Fruit fly (Drosophila melanogaster) whole organism, embryonic: ENCODE measurements around the gene Col4a1.

Source experiments
- Ada2b ChIP-seq: fragments of 200-800 bp; sonication (Bioruptor generic); IDR thresholded peaks from 2 replicates; pipeline ENCODE4 v1.3.6; 2022; ENCODE audit warnings: missing biosample characterization, missing genetic modification characterization
- Antp ChIP-seq: fragments of 200-800 bp; sonication (Bioruptor generic); optimal IDR thresholded peaks from 3 replicates; lab custom pipeline; 2016; ENCODE audit warnings: missing biosample characterization, missing genetic modification characterization
- Atf-2 ChIP-seq: fragments of 200-800 bp; sonication (Bioruptor generic); optimal IDR thresholded peaks from 2 replicates; lab custom pipeline; 2016; ENCODE audit warnings: missing biosample characterization, missing genetic modification characterization
- Atf3 ChIP-seq: fragments of 200-800 bp; sonication (Bioruptor generic); optimal IDR thresholded peaks from 3 replicates; lab custom pipeline; 2016; ENCODE audit warnings: missing biosample characterization, missing genetic modification characterization
- CG10321 ChIP-seq: fragments of 200-800 bp; sonication (Bioruptor generic); IDR thresholded peaks from 2 replicates; pipeline ENCODE4 v1.3.6; 2022; ENCODE audit warnings: missing biosample characterization, missing genetic modification characterization
- CG10979 ChIP-seq: fragments of 200-800 bp; sonication (Bioruptor generic); optimal IDR thresholded peaks from 2 replicates; lab custom pipeline; 2018; ENCODE audit warnings: missing biosample characterization, mild to moderate bottlenecking, missing genetic modification characterization, moderate library complexity
- CG12104 ChIP-seq: fragments of 200-800 bp; sonication (Bioruptor generic); optimal IDR thresholded peaks from 3 replicates; lab custom pipeline; 2016; ENCODE audit warnings: missing biosample characterization, missing genetic modification characterization
- CG12155 ChIP-seq: fragments of 200-800 bp; sonication (Bioruptor generic); optimal IDR thresholded peaks from 3 replicates; lab custom pipeline; 2016; ENCODE audit warnings: missing biosample characterization, missing genetic modification characterization
- CG12769 ChIP-seq: fragments of 200-800 bp; sonication (Bioruptor generic); optimal IDR thresholded peaks from 2 replicates; lab custom pipeline; 2019; ENCODE audit warnings: missing biosample characterization, mild to moderate bottlenecking, missing genetic modification characterization, moderate library complexity
- CG13123 ChIP-seq: fragments of 200-800 bp; sonication (Bioruptor generic); optimal IDR thresholded peaks from 2 replicates; lab custom pipeline; 2016; ENCODE audit warnings: missing biosample characterization, missing genetic modification characterization
- CG14014 ChIP-seq: fragments of 200-800 bp; sonication (Bioruptor generic); IDR thresholded peaks from 2 replicates; pipeline ENCODE4 v1.3.6; 2022; ENCODE audit warnings: missing biosample characterization, missing genetic modification characterization
- CG15011 ChIP-seq: fragments of 200-800 bp; sonication (Bioruptor generic); optimal IDR thresholded peaks from 3 replicates; lab custom pipeline; 2018; ENCODE audit warnings: missing biosample characterization, mild to moderate bottlenecking, missing genetic modification characterization
- CG15514 ChIP-seq: fragments of 200-800 bp; sonication (Bioruptor generic); optimal IDR thresholded peaks from 3 replicates; lab custom pipeline; 2017; ENCODE audit warnings: missing biosample characterization, missing genetic modification characterization, mild to moderate bottlenecking, moderate library complexity, missing genetic modification reagents
- CG1647 ChIP-seq: fragments of 200-800 bp; sonication (Bioruptor generic); optimal IDR thresholded peaks from 3 replicates; lab custom pipeline; 2016; ENCODE audit warnings: missing biosample characterization, missing genetic modification characterization
- CG16815 ChIP-seq: fragments of 200-800 bp; sonication (Bioruptor generic); optimal IDR thresholded peaks from 3 replicates; lab custom pipeline; 2017; ENCODE audit warnings: missing biosample characterization, mild to moderate bottlenecking, missing genetic modification characterization
- CG17186 ChIP-seq: fragments of 200-800 bp; sonication (Bioruptor generic); optimal IDR thresholded peaks from 3 replicates; lab custom pipeline; 2017; ENCODE audit warnings: missing biosample characterization, missing genetic modification reagents, missing genetic modification characterization
- CG18764 ChIP-seq: fragments of 200-800 bp; sonication (Bioruptor generic); optimal IDR thresholded peaks from 3 replicates; lab custom pipeline; 2016; ENCODE audit warnings: missing biosample characterization, missing genetic modification characterization
- CG2120 ChIP-seq: fragments of 200-800 bp; sonication (Bioruptor generic); optimal IDR thresholded peaks from 3 replicates; lab custom pipeline; 2016; ENCODE audit warnings: missing biosample characterization, missing genetic modification characterization
- CG32772 ChIP-seq: fragments of 200-800 bp; sonication (Bioruptor generic); IDR thresholded peaks from 2 replicates; pipeline ENCODE4 v1.3.6; 2022; ENCODE audit warnings: missing biosample characterization, missing genetic modification characterization
- CG4282 ChIP-seq: fragments of 200-800 bp; sonication (Bioruptor generic); optimal IDR thresholded peaks from 2 replicates; lab custom pipeline; 2016; ENCODE audit warnings: missing biosample characterization, missing genetic modification characterization
- CG5245 ChIP-seq: fragments of 200-800 bp; sonication (Bioruptor generic); optimal IDR thresholded peaks from 3 replicates; lab custom pipeline; 2016; ENCODE audit warnings: missing biosample characterization, missing genetic modification characterization
- CG6175 ChIP-seq: fragments of 200-800 bp; sonication (Bioruptor generic); IDR thresholded peaks from 3 replicates; pipeline ENCODE4 v1.3.6; 2022; ENCODE audit warnings: missing biosample characterization, missing genetic modification characterization
- CG8359 ChIP-seq: fragments of 200-800 bp; sonication (Bioruptor generic); optimal IDR thresholded peaks from 2 replicates; lab custom pipeline; 2017; ENCODE audit warnings: missing biosample characterization, mild to moderate bottlenecking, missing genetic modification characterization, borderline replicate concordance
- CG9215 ChIP-seq: fragments of 200-800 bp; sonication (Bioruptor generic); IDR thresholded peaks from 2 replicates; pipeline ENCODE4 v1.3.6; 2022; ENCODE audit warnings: missing biosample characterization, missing genetic modification characterization
- CG9797 ChIP-seq: fragments of 200-800 bp; sonication (Bioruptor generic); optimal IDR thresholded peaks from 3 replicates; lab custom pipeline; 2018; ENCODE audit warnings: missing biosample characterization, mild to moderate bottlenecking, missing genetic modification characterization
- Camta ChIP-seq: fragments of 200-800 bp; sonication (Bioruptor generic); optimal IDR thresholded peaks from 2 replicates; lab custom pipeline; 2016; ENCODE audit warnings: missing biosample characterization, missing genetic modification characterization
- Dip2 ChIP-seq: fragments of 200-800 bp; sonication (Bioruptor generic); IDR thresholded peaks from 2 replicates; pipeline ENCODE4 v1.3.6; 2022; ENCODE audit warnings: missing biosample characterization, missing genetic modification characterization
- Ets97D ChIP-seq: fragments of 200-800 bp; sonication (Bioruptor generic); optimal IDR thresholded peaks from 3 replicates; lab custom pipeline; 2016; ENCODE audit warnings: missing biosample characterization, missing genetic modification characterization
- HmgD ChIP-seq: fragments of 200-800 bp; sonication (Bioruptor generic); optimal IDR thresholded peaks from 3 replicates; lab custom pipeline; 2016; ENCODE audit warnings: missing biosample characterization, missing genetic modification characterization
- HmgZ ChIP-seq: fragments of 200-800 bp; sonication (Bioruptor generic); optimal IDR thresholded peaks from 2 replicates; lab custom pipeline; 2018; ENCODE audit warnings: missing biosample characterization, mild to moderate bottlenecking, missing genetic modification characterization
- Hr3 ChIP-seq: fragments of 200-800 bp; sonication (Bioruptor generic); optimal IDR thresholded peaks from 3 replicates; lab custom pipeline; 2016; ENCODE audit warnings: missing biosample characterization, missing genetic modification characterization
- Poxn ChIP-seq: fragments of 200-800 bp; sonication (Bioruptor generic); IDR thresholded peaks from 2 replicates; pipeline ENCODE4 v1.3.6; 2022; ENCODE audit warnings: missing biosample characterization, missing genetic modification characterization
- Ravus ChIP-seq: fragments of 200-800 bp; sonication (Bioruptor generic); IDR thresholded peaks from 2 replicates; pipeline ENCODE4 v1.3.6; 2022; ENCODE audit warnings: missing biosample characterization, missing genetic modification characterization
- Sox102F ChIP-seq: fragments of 200-800 bp; sonication (Bioruptor generic); optimal IDR thresholded peaks from 2 replicates; lab custom pipeline; 2018; ENCODE audit warnings: missing biosample characterization, mild to moderate bottlenecking, missing genetic modification characterization, moderate library complexity
- bowl ChIP-seq: fragments of 200-800 bp; sonication (Bioruptor generic); IDR thresholded peaks from 2 replicates; pipeline ENCODE4 v1.3.6; 2022; ENCODE audit warnings: missing biosample characterization, missing genetic modification characterization
- bsh ChIP-seq, 2 experiments: fragments of 200-800 bp; sonication (Bioruptor generic); optimal IDR thresholded peaks; 2 replicates each; lab custom pipeline; 2017 to 2018; ENCODE audit warnings: mild to moderate bottlenecking in 2 of 2, missing biosample characterization in 2 of 2, missing genetic modification characterization in 2 of 2, moderate library complexity in 1 of 2
- cwo ChIP-seq: fragments of 200-800 bp; sonication (Bioruptor generic); optimal IDR thresholded peaks from 3 replicates; lab custom pipeline; 2017; ENCODE audit warnings: missing biosample characterization, missing genetic modification characterization, mild to moderate bottlenecking, moderate library complexity, missing genetic modification reagents
- gce ChIP-seq: fragments of 200-800 bp; sonication (Bioruptor generic); IDR thresholded peaks from 3 replicates; pipeline ENCODE4 v1.3.6; 2022; ENCODE audit warnings: missing biosample characterization, missing genetic modification characterization
- gro ChIP-seq: fragments of 200-800 bp; sonication (Bioruptor generic); optimal IDR thresholded peaks from 2 replicates; lab custom pipeline; 2016; ENCODE audit warnings: missing biosample characterization, missing genetic modification characterization
- hbn ChIP-seq: fragments of 200-800 bp; sonication (Bioruptor generic); IDR thresholded peaks from 2 replicates; pipeline ENCODE4 v1.3.6; 2022; ENCODE audit warnings: missing biosample characterization, missing genetic modification characterization; ENCODE audit not compliant: partially characterized antibody
- org-1 ChIP-seq: fragments of 200-800 bp; sonication (Bioruptor generic); optimal IDR thresholded peaks from 2 replicates; lab custom pipeline; 2017; ENCODE audit warnings: missing biosample characterization, missing genetic modification characterization
- phol ChIP-seq: fragments of 200-800 bp; sonication (Bioruptor generic); optimal IDR thresholded peaks from 3 replicates; lab custom pipeline; 2018; ENCODE audit warnings: missing biosample characterization, mild to moderate bottlenecking, missing genetic modification characterization, moderate library complexity
- pzg ChIP-seq: fragments of 200-800 bp; sonication (Bioruptor generic); optimal IDR thresholded peaks from 3 replicates; lab custom pipeline; 2018; ENCODE audit warnings: missing biosample characterization, mild to moderate bottlenecking, missing genetic modification characterization, moderate library complexity
- ranshi ChIP-seq: fragments of 200-800 bp; sonication (Bioruptor generic); IDR thresholded peaks from 2 replicates; pipeline ENCODE4 v1.3.6; 2022; ENCODE audit warnings: missing biosample characterization, missing genetic modification characterization
- schlank ChIP-seq: fragments of 200-800 bp; sonication (Bioruptor generic); optimal IDR thresholded peaks from 2 replicates; lab custom pipeline; 2018; ENCODE audit warnings: missing biosample characterization, mild to moderate bottlenecking, missing genetic modification characterization
- tll ChIP-seq, 2 experiments: fragments of 200-800 bp in 1 of 2; fragments of >200 bp in 1 of 2; sonication (Bioruptor generic) in 1 of 2; optimal IDR thresholded peaks; 2 replicates each; lab custom pipeline; 2017 to 2019; ENCODE audit warnings: missing biosample characterization in 2 of 2, missing genetic modification characterization in 2 of 2, mild to moderate bottlenecking in 1 of 2, moderate library complexity in 1 of 2
- twi ChIP-seq: fragments of 200-800 bp; optimal IDR thresholded peaks from 2 replicates; lab custom pipeline; 2019; ENCODE audit warnings: missing biosample characterization, mild to moderate bottlenecking, missing genetic modification characterization, moderate library complexity
- vnd ChIP-seq: fragments of 200-800 bp; sonication (Bioruptor generic); IDR thresholded peaks from 3 replicates; pipeline ENCODE4 v1.3.6; 2022; ENCODE audit warnings: missing biosample characterization, missing genetic modification characterization; ENCODE audit not compliant: partially characterized antibody
- zfh2 ChIP-seq: fragments of 200-800 bp; sonication (Bioruptor generic); optimal IDR thresholded peaks from 2 replicates; lab custom pipeline; 2016; ENCODE audit warnings: missing biosample characterization, missing genetic modification characterization

The Col4a1 gene

dm6 chr2L:5079200-5079599, 49.8 kb downstream of the Col4a1 start (continued):
- TF ChIP-seq cwo (GFP tag; lab: Kevin White, UChicago) (no peak), CG10321 (GFP tag; lab: Robert Waterston, UW) (0 out of 2 replicates have a peak, but pooled peaks have one; percentile 36)

- no peak for TF ChIP-seq CG12155 (GFP tag; lab: Kevin White, UChicago)
- no peak for TF ChIP-seq org-1
- no peak for TF ChIP-seq CG1647
- TF ChIP-seq twi (tag; lab: Kevin White, UChicago) = no peak
- peak in 1 of 2 experiments; percentile 77 for TF ChIP-seq bsh (GFP tag; optimal IDR thresholded peaks at IDR 0.05; lab: Kevin White, UChicago)
- no peak for TF ChIP-seq ranshi (GFP tag; lab: Robert Waterston, UW)
- TF ChIP-seq CG15011 (GFP tag; lab: Kevin White, UChicago) = no peak
- TF ChIP-seq CG10979 = no peak
- TF ChIP-seq Ada2b (GFP tag; lab: Robert Waterston, UW) = no peak
- peak; percentile 62 for TF ChIP-seq Sox102F (GFP tag; lab: Kevin White, UChicago)
- no peak for TF ChIP-seq CG15514 (GFP tag; lab: Kevin White, UChicago)
- no peak for TF ChIP-seq CG13123 (GFP tag; lab: Kevin White, UChicago)
- no peak for TF ChIP-seq hbn (GFP tag; lab: Robert Waterston, UW)
- TF ChIP-seq Atf-2 (GFP tag; lab: Kevin White, UChicago) = no peak
- no peak for TF ChIP-seq vnd (GFP tag; lab: Robert Waterston, UW)
- no peak for TF ChIP-seq CG14014 (GFP tag; lab: Robert Waterston, UW)
- no peak for TF ChIP-seq CG5245 (GFP tag; lab: Kevin White, UChicago)
- no peak for TF ChIP-seq Ets97D (GFP tag; lab: Kevin White, UChicago)
- TF ChIP-seq Atf3 (GFP tag; lab: Kevin White, UChicago) = no peak
- no peak for TF ChIP-seq CG12104
- TF ChIP-seq Poxn (GFP tag; lab: Robert Waterston, UW) = no peak
- TF ChIP-seq CG17186 = no peak
- no peak for TF ChIP-seq CG2120 (GFP tag; lab: Kevin White, UChicago)
- no peak for TF ChIP-seq Dip2
- TF ChIP-seq schlank (tag; lab: Kevin White, UChicago) = no peak
- no peak for TF ChIP-seq Ravus (GFP tag; lab: Robert Waterston, UW)
- TF ChIP-seq phol = peak; percentile 45
- no peak for TF ChIP-seq CG32772
- TF ChIP-seq CG6175 (GFP tag; lab: Robert Waterston, UW) = no peak
- no peak for TF ChIP-seq CG8359 (GFP tag; lab: Kevin White, UChicago)
- no peak for TF ChIP-seq CG18764 (GFP tag; lab: Kevin White, UChicago)
- TF ChIP-seq gro = no peak
- no peak for TF ChIP-seq pzg
- no peak for TF ChIP-seq Camta
- no peak for TF ChIP-seq CG4282 (GFP tag; lab: Kevin White, UChicago)
- TF ChIP-seq HmgZ (tag; lab: Kevin White, UChicago) = no peak
- TF ChIP-seq CG9797 (GFP tag; lab: Kevin White, UChicago) = no peak
- no peak for TF ChIP-seq zfh2
- TF ChIP-seq bowl (GFP tag; lab: Robert Waterston, UW) = no peak
- TF ChIP-seq tll (GFP tag; optimal IDR thresholded peaks at IDR 0.05; lab: Kevin White, UChicago) = no peak
- no peak for TF ChIP-seq CG9215 (GFP tag; lab: Robert Waterston, UW)
- TF ChIP-seq CG12769 (tag; lab: Kevin White, UChicago) = no peak
- no peak for TF ChIP-seq CG16815 (GFP tag; lab: Kevin White, UChicago)
- TF ChIP-seq HmgD (GFP tag; lab: Kevin White, UChicago) = no peak
- no peak for TF ChIP-seq Hr3 (GFP tag; lab: Kevin White, UChicago)
- TF ChIP-seq Antp (GFP tag; lab: Kevin White, UChicago) = no peak
- 0 out of 3 replicates have a peak, but pooled peaks have one; percentile 10 for TF ChIP-seq gce
Observed at dm6 chr2L:5080225-5080867, 50.9 kb downstream of the Col4a1 start.
